Worm (Caenorhabditis elegans) whole organism, young adult: Measurements from ENCODE around the gene F10A3.17.

Experiments
- B0019.2 ChIP-seq: fragments of 200-800 bp; sonication (Bioruptor generic); conservative IDR thresholded peaks from 2 replicates; pipeline ENCODE4 v1.3.6; 2022; ENCODE audit warnings: missing genetic modification reagents, missing genetic modification characterization, missing compliant biosample characterization
- B0261.1 ChIP-seq: sonication (generic microtip); optimal IDR thresholded peaks from 2 replicates; lab custom pipeline; 2016; ENCODE audit warnings: mild to moderate bottlenecking, missing genetic modification characterization, moderate library complexity, missing compliant biosample characterization
- C06A6.2 ChIP-seq: fragments of 200-800 bp; sonication (Bioruptor generic); conservative IDR thresholded peaks from 2 replicates; pipeline ENCODE4 v1.3.6; 2022; ENCODE audit warnings: missing genetic modification characterization, missing compliant biosample characterization
- D2030.7 ChIP-seq: fragments of 200-800 bp; sonication (Bioruptor generic); IDR thresholded peaks from 2 replicates; pipeline ENCODE4 v1.3.6; 2022; ENCODE audit warnings: missing genetic modification reagents, missing genetic modification characterization, missing compliant biosample characterization
- F22D6.2 ChIP-seq: sonication (generic microtip); optimal IDR thresholded peaks from 2 replicates; lab custom pipeline; 2016; ENCODE audit warnings: mild to moderate bottlenecking, missing genetic modification characterization, missing compliant biosample characterization
- F37B4.10 ChIP-seq: fragments of 200-800 bp; sonication (Bioruptor generic); IDR thresholded peaks from 2 replicates; pipeline ENCODE4 v1.3.6; 2022; ENCODE audit warnings: missing genetic modification characterization, missing compliant biosample characterization
- F39B2.1 ChIP-seq: fragments of 200-800 bp; sonication (Bioruptor generic); IDR thresholded peaks from 2 replicates; pipeline ENCODE4 v1.3.6; 2022; ENCODE audit warnings: missing genetic modification reagents, missing genetic modification characterization, missing compliant biosample characterization
- F57A8.1 ChIP-seq: fragments of 200-800 bp; sonication (Bioruptor generic); optimal IDR thresholded peaks from 2 replicates; lab custom pipeline; 2018; ENCODE audit warnings: mild to moderate bottlenecking, missing genetic modification characterization, moderate library complexity, missing compliant biosample characterization
- F57C9.4 ChIP-seq: sonication (generic microtip); optimal IDR thresholded peaks from 2 replicates; lab custom pipeline; 2017; ENCODE audit warnings: mild to moderate bottlenecking, missing genetic modification characterization, missing compliant biosample characterization
- K11D2.4 ChIP-seq: fragments of 200-800 bp; sonication (Bioruptor generic); IDR thresholded peaks from 2 replicates; pipeline ENCODE4 v1.3.6; 2022; ENCODE audit warnings: missing genetic modification reagents, missing genetic modification characterization, missing compliant biosample characterization
- T07F8.4 ChIP-seq: sonication (generic microtip); optimal IDR thresholded peaks from 2 replicates; lab custom pipeline; 2016; ENCODE audit warnings: mild to moderate bottlenecking, missing genetic modification characterization, moderate library complexity, missing compliant biosample characterization
- Y79H2A.3 ChIP-seq: fragments of 200-800 bp; sonication (Bioruptor generic); conservative IDR thresholded peaks from 2 replicates; pipeline ENCODE4 v1.3.6; 2022; ENCODE audit warnings: missing genetic modification reagents, missing genetic modification characterization, missing compliant biosample characterization
- aptf-2 ChIP-seq: fragments of 200-800 bp; sonication (Bioruptor generic); conservative IDR thresholded peaks from 2 replicates; pipeline ENCODE4 v1.3.6; 2022; ENCODE audit warnings: missing genetic modification reagents, missing genetic modification characterization, missing compliant biosample characterization
- attf-6 ChIP-seq: fragments of 200-800 bp; sonication (Bioruptor generic); IDR thresholded peaks from 2 replicates; pipeline ENCODE4 v1.3.6; 2022; ENCODE audit warnings: missing genetic modification reagents, missing genetic modification characterization, missing compliant biosample characterization
- ccch-3 ChIP-seq: fragments of 200-800 bp; sonication (Bioruptor generic); optimal IDR thresholded peaks from 2 replicates; lab custom pipeline; 2018; ENCODE audit warnings: mild to moderate bottlenecking, missing genetic modification characterization, missing compliant biosample characterization
- cebp-1 ChIP-seq, 2 experiments: fragments of 200-800 bp in 1 of 2; sonication (Bioruptor generic) in 1 of 2; sonication (generic microtip) in 1 of 2; IDR thresholded peaks in 1 of 2; optimal IDR thresholded peaks in 1 of 2; 2 replicates each; pipeline versions ENCODE4 v1.3.6 to Lab custom; 2017 to 2022; ENCODE audit warnings: missing compliant biosample characterization in 2 of 2, missing genetic modification characterization in 2 of 2, mild to moderate bottlenecking in 1 of 2, missing genetic modification reagents in 1 of 2, moderate library complexity in 1 of 2
- ceh-27 ChIP-seq: fragments of 200-800 bp; sonication (Bioruptor generic); optimal IDR thresholded peaks from 2 replicates; lab custom pipeline; 2018; ENCODE audit warnings: mild to moderate bottlenecking, missing genetic modification characterization, moderate library complexity, missing compliant biosample characterization
- ceh-79 ChIP-seq: sonication (generic microtip); optimal IDR thresholded peaks from 2 replicates; lab custom pipeline; 2017; ENCODE audit warnings: mild to moderate bottlenecking, missing genetic modification characterization, missing compliant biosample characterization
- chd-7 ChIP-seq: sonication (generic microtip); optimal IDR thresholded peaks from 2 replicates; lab custom pipeline; 2016; ENCODE audit warnings: mild to moderate bottlenecking, missing genetic modification characterization, moderate library complexity, missing compliant biosample characterization
- dox-1 ChIP-seq: fragments of 200-800 bp; sonication (Bioruptor generic); IDR thresholded peaks from 2 replicates; pipeline ENCODE4 v1.3.6; 2022; ENCODE audit warnings: missing genetic modification reagents, missing genetic modification characterization, missing compliant biosample characterization
- dpl-1 ChIP-seq: fragments of 150-350 bp; optimal IDR thresholded peaks from 2 replicates; lab custom pipeline; 2014; ENCODE audit warnings: missing biosample characterization, missing genetic modification reagents, missing genetic modification characterization
- hmg-1.2 ChIP-seq: fragments of 200-800 bp; sonication (Bioruptor generic); IDR thresholded peaks from 2 replicates; pipeline ENCODE4 v1.3.6; 2022; ENCODE audit warnings: missing genetic modification reagents, missing genetic modification characterization, missing compliant biosample characterization
- hmg-20 ChIP-seq: fragments of 200-800 bp; sonication (Bioruptor generic); IDR thresholded peaks from 2 replicates; pipeline ENCODE4 v1.3.6; 2022; ENCODE audit warnings: missing genetic modification reagents, missing genetic modification characterization, missing compliant biosample characterization
- lag-1 ChIP-seq: fragments of 200-800 bp; sonication (Bioruptor generic); IDR thresholded peaks from 2 replicates; pipeline ENCODE4 v1.3.6; 2022; ENCODE audit warnings: missing genetic modification reagents, missing genetic modification characterization, missing compliant biosample characterization
- lin-40 ChIP-seq: sonication (generic microtip); optimal IDR thresholded peaks from 2 replicates; lab custom pipeline; 2016; ENCODE audit warnings: missing genetic modification characterization, mild to moderate bottlenecking, missing compliant biosample characterization, missing genotype, missing genetic modification reagents
- lsy-27 ChIP-seq: sonication (generic microtip); optimal IDR thresholded peaks from 2 replicates; lab custom pipeline; 2017; ENCODE audit warnings: missing genetic modification characterization, mild to moderate bottlenecking, missing compliant biosample characterization, antibody characterized with exemption, missing genotype, borderline replicate concordance; ENCODE audit not compliant: insufficient read depth
- mel-28 ChIP-seq: sonication (generic microtip); optimal IDR thresholded peaks from 2 replicates; lab custom pipeline; 2016; ENCODE audit warnings: borderline replicate concordance, mild to moderate bottlenecking, missing genetic modification characterization, missing compliant biosample characterization
- nhr-179 ChIP-seq: sonication (generic microtip); optimal IDR thresholded peaks from 2 replicates; lab custom pipeline; 2016; ENCODE audit warnings: mild to moderate bottlenecking, missing genetic modification characterization, missing compliant biosample characterization
- nhr-90 ChIP-seq: sonication (generic microtip); optimal IDR thresholded peaks from 2 replicates; lab custom pipeline; 2016; ENCODE audit warnings: missing genotype, mild to moderate bottlenecking, missing genetic modification characterization, missing compliant biosample characterization
- pbrm-1 ChIP-seq: fragments of 200-800 bp; sonication (Bioruptor generic); IDR thresholded peaks from 2 replicates; pipeline ENCODE4 v1.3.6; 2022; ENCODE audit warnings: missing genetic modification reagents, missing genetic modification characterization, missing compliant biosample characterization
- rec-8 ChIP-seq, 2 experiments: sonication (generic microtip); optimal IDR thresholded peaks; 2 replicates each; lab custom pipeline; 2016; ENCODE audit warnings: mild to moderate bottlenecking in 2 of 2, missing genetic modification characterization in 2 of 2, missing genetic modification reagents in 2 of 2, missing genotype in 2 of 2, missing biosample characterization in 1 of 2, missing compliant biosample characterization in 1 of 2, moderate library complexity in 1 of 2
- repo-1 ChIP-seq: sonication (generic microtip); optimal IDR thresholded peaks from 2 replicates; lab custom pipeline; 2017; ENCODE audit warnings: mild to moderate bottlenecking, missing genetic modification characterization, missing compliant biosample characterization
- snpc-1.3 ChIP-seq: sonication (generic microtip); optimal IDR thresholded peaks from 2 replicates; lab custom pipeline; 2017; ENCODE audit warnings: missing genetic modification characterization, mild to moderate bottlenecking, missing compliant biosample characterization, antibody characterized with exemption, moderate library complexity, missing genotype, missing genetic modification reagents; ENCODE audit not compliant: insufficient read depth
- ztf-22 ChIP-seq: fragments of 200-800 bp; sonication (Bioruptor generic); optimal IDR thresholded peaks from 2 replicates; lab custom pipeline; 2018; ENCODE audit warnings: mild to moderate bottlenecking, missing genetic modification characterization, moderate library complexity, missing compliant biosample characterization

Gene F10A3.17

ce11 chrV:16162124-16162735 lies 2.7 kb upstream of the F10A3.17 start, which contains the start of the genes str-109 and F10A3.11:
str-109 (minus strand) TSS chrV:16162224.
F10A3.11 (plus strand) TSS chrV:16162685.
- no peak for TF ChIP-seq ccch-3 (GFP tag; lab: Kevin White, UChicago)
- TF ChIP-seq lag-1 (GFP tag; lab: Robert Waterston, UW), result no peak
- TF ChIP-seq F22D6.2 (tag; lab: Kevin White, UChicago), result no peak
- no peak for TF ChIP-seq B0019.2 (GFP tag; lab: Robert Waterston, UW)
- no peak for TF ChIP-seq attf-6 (GFP tag; lab: Robert Waterston, UW)
- no peak for TF ChIP-seq dox-1
- no peak for TF ChIP-seq C06A6.2 (GFP tag; lab: Robert Waterston, UW)
- no peak for TF ChIP-seq nhr-179 (tag; lab: Kevin White, UChicago)
- TF ChIP-seq snpc-1.3 (tag; lab: Kevin White, UChicago), result no peak
- no peak for TF ChIP-seq pbrm-1 (GFP tag; lab: Robert Waterston, UW)
- TF ChIP-seq lin-40 (tag; lab: Kevin White, UChicago), result no peak
- no peak for TF ChIP-seq lsy-27 (tag; lab: Kevin White, UChicago)
- TF ChIP-seq nhr-90 (tag; lab: Kevin White, UChicago), result no peak
- no peak for TF ChIP-seq dpl-1 (GFP tag; lab: Kevin White, UChicago)
- no peak for TF ChIP-seq ztf-22 (GFP tag; lab: Kevin White, UChicago)
- TF ChIP-seq D2030.7 (GFP tag; lab: Robert Waterston, UW), result no peak
- no peak for TF ChIP-seq Y79H2A.3 (GFP tag; lab: Robert Waterston, UW)

ce11 chrV:16160087-16160486 lies 593 bp upstream of the F10A3.17 start:
- no peak for TF ChIP-seq F39B2.1 (GFP tag; lab: Robert Waterston, UW)
- peak; percentile 85 for TF ChIP-seq cebp-1 (GFP tag; IDR thresholded peaks at IDR 0.05; lab: Robert Waterston, UW)
- peak; percentile 96 for TF ChIP-seq cebp-1 (tag; optimal IDR thresholded peaks at IDR 0.05; lab: Kevin White, UChicago)

- TF ChIP-seq F57A8.1 (GFP tag; lab: Kevin White, UChicago), result no peak
- no peak for TF ChIP-seq F57C9.4 (tag; lab: Kevin White, UChicago)
Observed at ce11 chrV:16158391-16158790, 1.1 kb downstream of the F10A3.17 start, which contains the start of gene str-99. str-99 (minus strand) TSS chrV:16158491.

ce11 chrV:16155111-16155510 lies 4.4 kb downstream of the F10A3.17 start, which contains the start of gene str-97:
str-97 (minus strand) TSS chrV:16155211.
- TF ChIP-seq hmg-1.2 (GFP tag; lab: Robert Waterston, UW) (no peak), ceh-79 (tag; lab: Kevin White, UChicago) (no peak), repo-1 (no peak), hmg-20 (GFP tag; lab: Robert Waterston, UW) (no peak), K11D2.4 (GFP tag; lab: Robert Waterston, UW) (no peak), F37B4.10 (no peak), lsy-27 (tag; lab: Kevin White, UChicago) (no peak), D2030.7 (GFP tag; lab: Robert Waterston, UW) (no peak), B0261.1 (tag; lab: Kevin White, UChicago) (no peak), T07F8.4 (no peak), mel-28 (tag; lab: Kevin White, UChicago) (no peak), nhr-90 (tag; lab: Kevin White, UChicago) (no peak), ceh-27 (GFP tag; lab: Kevin White, UChicago) (no peak), aptf-2 (no peak), chd-7 (tag; lab: Kevin White, UChicago) (no peak), rec-8 (tag; optimal IDR thresholded peaks at IDR 0.05; lab: Kevin White, UChicago) (no peak), dpl-1 (GFP tag; lab: Kevin White, UChicago) (no peak)
